Worm (Caenorhabditis elegans) whole organism, mixed stage, embryonic: ENCODE results near the gene nhr-129.

Source experiments
- M03D4.4 ChIP-seq: sonication (generic microtip); optimal IDR thresholded peaks from 2 replicates; lab custom pipeline; 2017; ENCODE audit warnings: mild to moderate bottlenecking, missing genetic modification characterization, missing compliant biosample characterization
- bed-3 ChIP-seq: fragments of 200-800 bp; sonication (Bioruptor generic); optimal IDR thresholded peaks from 3 replicates; lab custom pipeline; 2018; ENCODE audit warnings: mild to moderate bottlenecking, missing genetic modification characterization, moderate library complexity, missing compliant biosample characterization
- blmp-1 ChIP-seq: fragments of 150-350 bp; optimal IDR thresholded peaks from 2 replicates; lab custom pipeline; 2014; ENCODE audit warnings: missing biosample characterization, missing genetic modification characterization
- ceh-39 ChIP-seq: fragments of 150-350 bp; optimal IDR thresholded peaks from 2 replicates; lab custom pipeline; 2014; ENCODE audit warnings: missing biosample characterization, missing genetic modification characterization
- ceh-43 ChIP-seq: fragments of 200-800 bp; sonication (Bioruptor generic); optimal IDR thresholded peaks from 2 replicates; lab custom pipeline; 2018; ENCODE audit warnings: mild to moderate bottlenecking, missing genetic modification characterization, moderate library complexity, missing compliant biosample characterization
- ceh-83 ChIP-seq: fragments of 200-800 bp; sonication (Bioruptor generic); optimal IDR thresholded peaks from 2 replicates; lab custom pipeline; 2018; ENCODE audit warnings: mild to moderate bottlenecking, missing genetic modification characterization, missing compliant biosample characterization
- ces-1 ChIP-seq: fragments of 150-350 bp; optimal IDR thresholded peaks from 2 replicates; lab custom pipeline; 2014; ENCODE audit warnings: missing biosample characterization, missing genetic modification reagents, missing genetic modification characterization
- cnd-1 ChIP-seq: fragments of 200-800 bp; sonication (Bioruptor generic); optimal IDR thresholded peaks from 2 replicates; lab custom pipeline; 2018; ENCODE audit warnings: mild to moderate bottlenecking, missing genetic modification characterization, missing compliant biosample characterization
- drap-1 ChIP-seq: fragments of 200-800 bp; sonication (Bioruptor generic); optimal IDR thresholded peaks from 3 replicates; lab custom pipeline; 2018; ENCODE audit warnings: mild to moderate bottlenecking, missing genetic modification characterization, missing compliant biosample characterization
- elt-3 ChIP-seq: fragments of 150-350 bp; optimal IDR thresholded peaks from 2 replicates; lab custom pipeline; 2014; ENCODE audit warnings: missing biosample characterization, missing genetic modification characterization
- flh-1 ChIP-seq: fragments of 200-800 bp; sonication (Bioruptor generic); optimal IDR thresholded peaks from 2 replicates; lab custom pipeline; 2018; ENCODE audit warnings: mild to moderate bottlenecking, missing genetic modification characterization, moderate library complexity, missing compliant biosample characterization
- ham-2 ChIP-seq: fragments of 200-800 bp; sonication (Bioruptor generic); optimal IDR thresholded peaks from 2 replicates; lab custom pipeline; 2018; ENCODE audit warnings: mild to moderate bottlenecking, missing genetic modification characterization, missing compliant biosample characterization
- hlh-1 ChIP-seq: fragments of 150-350 bp; optimal IDR thresholded peaks from 2 replicates; lab custom pipeline; 2014; ENCODE audit warnings: missing biosample characterization, missing genetic modification reagents, missing genetic modification characterization
- lin-13 ChIP-seq: fragments of 150-350 bp; optimal IDR thresholded peaks from 2 replicates; lab custom pipeline; 2014; ENCODE audit warnings: missing biosample characterization, missing genetic modification characterization
- lin-32 ChIP-seq: fragments of 200-800 bp; sonication (Bioruptor generic); optimal IDR thresholded peaks from 2 replicates; lab custom pipeline; 2018; ENCODE audit warnings: mild to moderate bottlenecking, missing genetic modification characterization, missing compliant biosample characterization
- lsy-2 ChIP-seq: fragments of 150-350 bp; optimal IDR thresholded peaks from 2 replicates; lab custom pipeline; 2014; ENCODE audit warnings: missing biosample characterization, missing genetic modification characterization
- mab-5 ChIP-seq: fragments of 150-350 bp; optimal IDR thresholded peaks from 2 replicates; lab custom pipeline; 2014; ENCODE audit warnings: missing biosample characterization, missing genetic modification characterization
- mep-1 ChIP-seq: fragments of 150-350 bp; optimal IDR thresholded peaks from 2 replicates; lab custom pipeline; 2017; ENCODE audit warnings: missing biosample characterization, missing genetic modification reagents, missing genetic modification characterization, inconsistent platforms
- mls-2 ChIP-seq: sonication (generic microtip); optimal IDR thresholded peaks from 2 replicates; lab custom pipeline; 2016; ENCODE audit warnings: mild to moderate bottlenecking, missing genetic modification characterization, moderate library complexity, missing compliant biosample characterization
- nhr-12 ChIP-seq: fragments of 150-350 bp; optimal IDR thresholded peaks from 2 replicates; lab custom pipeline; 2014; ENCODE audit warnings: missing biosample characterization, missing genetic modification characterization
- nhr-2 ChIP-seq: fragments of 150-350 bp; optimal IDR thresholded peaks from 2 replicates; lab custom pipeline; 2014; ENCODE audit warnings: missing biosample characterization, missing genetic modification characterization
- nhr-237 ChIP-seq: fragments of 150-350 bp; optimal IDR thresholded peaks from 2 replicates; lab custom pipeline; 2014; ENCODE audit warnings: missing biosample characterization, missing genetic modification characterization
- nhr-28 ChIP-seq: fragments of 150-350 bp; optimal IDR thresholded peaks from 2 replicates; lab custom pipeline; 2014; ENCODE audit warnings: missing biosample characterization, missing genetic modification characterization
- nhr-76 ChIP-seq: sonication (generic microtip); optimal IDR thresholded peaks from 2 replicates; lab custom pipeline; 2017; ENCODE audit warnings: missing biosample characterization, missing genetic modification characterization
- pha-4 ChIP-seq: fragments of 150-350 bp; optimal IDR thresholded peaks from 2 replicates; lab custom pipeline; 2018; ENCODE audit warnings: missing biosample characterization, missing genetic modification reagents, missing genetic modification characterization
- sem-2 ChIP-seq: fragments of 200-800 bp; sonication (Bioruptor generic); optimal IDR thresholded peaks from 2 replicates; lab custom pipeline; 2018; ENCODE audit warnings: mild to moderate bottlenecking, missing genetic modification characterization, missing compliant biosample characterization
- snpc-4 ChIP-seq: fragments of 150-350 bp; optimal IDR thresholded peaks from 2 replicates; lab custom pipeline; 2014; ENCODE audit warnings: missing biosample characterization, missing genetic modification characterization
- sptf-1 ChIP-seq: sonication (generic microtip); optimal IDR thresholded peaks from 2 replicates; lab custom pipeline; 2017; ENCODE audit warnings: mild to moderate bottlenecking, missing genetic modification characterization, moderate library complexity, missing compliant biosample characterization
- tbx-8 ChIP-seq: fragments of 200-800 bp; sonication (Bioruptor generic); optimal IDR thresholded peaks from 2 replicates; lab custom pipeline; 2018; ENCODE audit warnings: mild to moderate bottlenecking, missing genetic modification characterization, moderate library complexity, missing compliant biosample characterization
- unc-120 ChIP-seq: sonication (generic microtip); optimal IDR thresholded peaks from 2 replicates; lab custom pipeline; 2017; ENCODE audit warnings: missing genetic modification characterization, missing compliant biosample characterization; ENCODE audit not compliant: poor library complexity, severe bottlenecking
- unc-39 ChIP-seq: fragments of 150-350 bp; optimal IDR thresholded peaks from 2 replicates; lab custom pipeline; 2014; ENCODE audit warnings: missing biosample characterization, missing genetic modification characterization
- unc-62 ChIP-seq: fragments of 150-350 bp; optimal IDR thresholded peaks from 2 replicates; lab custom pipeline; 2014; ENCODE audit warnings: missing biosample characterization, missing genetic modification reagents, missing genetic modification characterization
- zip-8 ChIP-seq: fragments of 150-350 bp; optimal IDR thresholded peaks from 2 replicates; lab custom pipeline; 2014; ENCODE audit warnings: missing biosample characterization, missing genetic modification characterization
- ztf-11 ChIP-seq: fragments of 150-350 bp; optimal IDR thresholded peaks from 2 replicates; lab custom pipeline; 2014; ENCODE audit warnings: missing biosample characterization, missing genetic modification characterization

nhr-129 gene

DNA sequence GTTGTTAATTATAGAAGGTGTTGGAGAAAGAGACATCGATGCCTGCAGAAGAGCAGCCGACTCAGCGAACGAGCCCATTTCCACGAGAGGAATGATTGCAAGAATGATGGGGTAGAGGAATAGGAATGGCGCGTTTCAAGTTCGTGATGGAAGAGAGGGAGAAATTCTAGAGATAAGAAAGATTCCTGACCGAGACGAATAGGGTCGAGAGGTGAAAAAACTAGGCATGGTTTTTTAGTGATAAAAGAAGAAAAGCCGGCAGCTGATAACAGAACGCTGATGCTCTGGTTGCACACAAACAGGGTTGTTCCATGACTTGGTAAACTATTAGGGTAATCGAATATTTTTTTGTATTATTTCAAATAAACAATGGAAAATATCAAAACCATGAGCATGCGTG, 42.0 kb upstream of the nhr-129 start:
- TF ChIP-seq mls-2 (tag; lab: Kevin White, UChicago) (no peak), ztf-11 (tag; lab: Kevin White, UChicago) (no peak), nhr-76 (tag; lab: Kevin White, UChicago) (no peak), sptf-1 (tag; lab: Kevin White, UChicago) (no peak)

DNA sequence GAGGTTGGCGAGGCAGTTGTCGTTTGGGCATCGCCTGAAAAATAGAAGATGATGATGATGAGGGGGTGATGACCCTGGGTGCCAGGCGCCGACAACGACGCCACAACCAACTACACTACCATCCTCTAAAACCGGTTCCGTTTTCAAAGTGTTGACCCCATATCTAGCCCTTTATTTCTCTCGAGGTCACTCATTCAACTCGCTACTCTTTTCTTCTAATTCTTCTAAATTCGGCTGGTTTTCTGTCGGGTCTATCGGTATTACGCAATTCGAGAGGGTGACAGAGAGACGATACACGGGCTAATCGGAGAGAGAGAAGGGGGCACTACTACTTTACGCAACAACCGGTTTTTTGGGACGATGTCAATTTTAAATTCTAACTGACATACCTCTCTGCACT, 40.5 kb upstream of the nhr-129 start:
- no peak for TF ChIP-seq nhr-76 (tag; lab: Kevin White, UChicago)
- TF ChIP-seq ces-1 (GFP tag; lab: Kevin White, UChicago), result no peak
- TF ChIP-seq ceh-43 (GFP tag; lab: Kevin White, UChicago), result no peak
- no peak for TF ChIP-seq ztf-11 (tag; lab: Kevin White, UChicago)
- no peak for TF ChIP-seq bed-3 (GFP tag; lab: Kevin White, UChicago)
- TF ChIP-seq lsy-2 (tag; lab: Kevin White, UChicago), result no peak
- TF ChIP-seq mep-1 (tag; lab: Kevin White, UChicago), result no peak
- TF ChIP-seq tbx-8 (GFP tag; lab: Kevin White, UChicago), result no peak
- no peak for TF ChIP-seq blmp-1 (tag; lab: Kevin White, UChicago)
- TF ChIP-seq elt-3, result no peak
- TF ChIP-seq unc-120, result no peak
- TF ChIP-seq flh-1 (GFP tag; lab: Kevin White, UChicago), result no peak
- no peak for TF ChIP-seq cnd-1 (tag; lab: Kevin White, UChicago)
- TF ChIP-seq zip-8, result peak; percentile 86
- no peak for TF ChIP-seq unc-39 (tag; lab: Kevin White, UChicago)
- TF ChIP-seq ham-2 (GFP tag; lab: Kevin White, UChicago), result no peak
- TF ChIP-seq nhr-237 (tag; lab: Kevin White, UChicago), result no peak
- TF ChIP-seq lin-13 (tag; lab: Kevin White, UChicago), result no peak
- TF ChIP-seq nhr-2 (tag; lab: Kevin White, UChicago), result peak; percentile 20
- no peak for TF ChIP-seq nhr-28 (tag; lab: Kevin White, UChicago)
- peak; percentile 7 for TF ChIP-seq unc-62 (GFP tag; lab: Kevin White, UChicago)

DNA sequence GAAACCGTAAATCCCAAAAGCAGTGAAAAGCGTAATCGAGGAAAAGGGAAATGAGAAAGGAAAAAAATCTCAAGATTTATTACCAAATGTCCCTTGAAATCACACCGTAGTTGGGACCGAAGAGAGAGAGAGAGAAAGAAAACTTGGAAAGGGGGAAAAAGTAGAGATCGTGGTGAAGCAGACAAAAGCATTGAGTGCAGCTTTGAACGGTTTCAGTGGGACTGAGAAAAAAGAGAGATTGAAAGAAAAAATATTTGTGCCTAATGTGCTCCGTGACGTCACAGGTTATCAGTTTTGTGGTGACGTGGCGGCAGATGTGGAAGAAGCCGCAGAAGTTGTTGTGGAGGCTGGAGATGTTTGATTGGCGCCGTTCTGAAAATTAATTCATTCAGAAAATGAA, 39.4 kb upstream of the nhr-129 start:
- TF ChIP-seq unc-120, result no peak
- no peak for TF ChIP-seq ceh-83
- TF ChIP-seq blmp-1 (tag; lab: Kevin White, UChicago), result no peak
- no peak for TF ChIP-seq sem-2 (GFP tag; lab: Kevin White, UChicago)
- TF ChIP-seq bed-3 (GFP tag; lab: Kevin White, UChicago), result no peak
- TF ChIP-seq ces-1 (GFP tag; lab: Kevin White, UChicago), result no peak
- TF ChIP-seq mab-5 (tag; lab: Kevin White, UChicago), result no peak
- TF ChIP-seq ham-2 (GFP tag; lab: Kevin White, UChicago), result no peak
- no peak for TF ChIP-seq lsy-2 (tag; lab: Kevin White, UChicago)
- no peak for TF ChIP-seq snpc-4
- TF ChIP-seq elt-3, result no peak
- no peak for TF ChIP-seq nhr-237 (tag; lab: Kevin White, UChicago)
- no peak for TF ChIP-seq nhr-76 (tag; lab: Kevin White, UChicago)
- TF ChIP-seq tbx-8 (GFP tag; lab: Kevin White, UChicago), result no peak
- TF ChIP-seq ztf-11 (tag; lab: Kevin White, UChicago), result no peak

DNA sequence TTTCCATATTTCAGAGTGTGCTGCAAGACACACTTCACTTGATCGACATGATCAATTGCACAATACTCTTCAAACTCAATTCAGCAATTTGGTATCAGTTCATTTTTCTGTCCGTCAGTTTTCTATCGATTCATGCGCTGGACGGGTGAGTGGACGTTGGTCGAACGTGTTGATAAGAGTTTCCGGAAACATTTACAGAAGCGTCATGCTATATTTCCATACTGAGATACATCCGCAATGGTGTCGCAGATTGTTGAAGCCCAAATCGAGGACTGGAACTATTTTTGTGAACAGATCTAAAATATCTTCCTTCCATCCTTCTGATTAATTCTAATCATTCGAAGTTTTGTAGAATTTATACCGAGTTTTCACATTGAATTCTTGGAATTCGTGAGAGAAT, 38.8 kb upstream of the nhr-129 start:
- no peak for TF ChIP-seq mls-2 (tag; lab: Kevin White, UChicago)
- TF ChIP-seq unc-62 (GFP tag; lab: Kevin White, UChicago), result no peak
- no peak for TF ChIP-seq tbx-8 (GFP tag; lab: Kevin White, UChicago)
- no peak for TF ChIP-seq hlh-1 (tag; lab: Kevin White, UChicago)
- TF ChIP-seq drap-1 (GFP tag; lab: Kevin White, UChicago), result no peak

DNA sequence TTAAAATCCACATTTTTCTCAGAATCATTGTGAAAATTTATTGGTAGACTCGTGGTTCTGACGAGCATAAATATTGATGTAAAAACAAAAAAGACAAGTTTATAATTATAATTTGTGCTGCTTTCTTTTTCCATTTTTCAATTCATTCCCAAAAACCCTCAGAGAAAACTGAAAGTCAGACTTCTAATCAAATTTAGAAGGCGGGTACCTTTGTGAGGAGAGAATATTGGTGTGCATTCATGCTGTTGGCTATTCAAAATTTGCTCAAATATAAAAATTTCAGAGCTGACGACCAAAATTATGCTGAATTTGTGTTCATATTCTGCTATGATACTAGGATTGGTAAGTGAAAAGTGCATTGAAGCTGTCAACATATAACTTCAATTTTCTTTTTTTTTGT, 36.2 kb upstream of the nhr-129 start, which contains the start of gene srx-125:
Gene srx-125, plus strand, starts transcription at position 301 of the 400 bp plus-strand sequence.
- no peak for TF ChIP-seq nhr-12 (tag; lab: Kevin White, UChicago)

DNA sequence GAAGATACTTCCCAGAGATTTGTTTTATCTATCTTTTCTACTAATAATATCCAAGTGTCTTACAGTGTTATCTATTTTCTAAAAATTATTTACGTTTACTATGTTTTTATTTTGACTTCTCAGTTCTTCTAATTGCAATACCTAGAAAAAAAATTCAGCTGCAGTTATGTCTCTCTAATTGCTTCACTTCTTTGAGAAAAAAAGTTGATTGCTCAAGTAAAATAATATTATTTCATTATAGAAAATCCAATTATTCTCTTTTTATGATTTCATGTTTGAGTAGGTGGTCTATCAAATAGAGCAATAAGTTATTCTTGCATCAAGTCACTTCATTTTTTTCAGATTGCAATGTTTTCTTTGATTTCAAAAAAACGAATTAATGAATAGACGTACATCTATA, 35.7 kb upstream of the nhr-129 start:
- TF ChIP-seq mls-2 (tag; lab: Kevin White, UChicago) (no peak), ztf-11 (tag; lab: Kevin White, UChicago) (no peak), lin-32 (GFP tag; lab: Kevin White, UChicago) (no peak), nhr-237 (tag; lab: Kevin White, UChicago) (no peak), pha-4 (tag; lab: Kevin White, UChicago) (no peak), lsy-2 (tag; lab: Kevin White, UChicago) (no peak), M03D4.4 (tag; lab: Kevin White, UChicago) (no peak), flh-1 (GFP tag; lab: Kevin White, UChicago) (no peak), elt-3 (no peak), drap-1 (GFP tag; lab: Kevin White, UChicago) (no peak), nhr-12 (tag; lab: Kevin White, UChicago) (no peak), ces-1 (GFP tag; lab: Kevin White, UChicago) (no peak), zip-8 (no peak), ham-2 (GFP tag; lab: Kevin White, UChicago) (no peak), ceh-39 (no peak), nhr-76 (tag; lab: Kevin White, UChicago) (no peak), unc-120 (no peak), snpc-4 (no peak), unc-62 (GFP tag; lab: Kevin White, UChicago) (no peak)
- TF ChIP-seq, all 35 proteins: peak for 0
